Worm (Caenorhabditis elegans): ENCODE data around the gene Y75B7B.2.

The Y75B7B.2 gene

ce11 chrV:1275924-1276323, at the start of gene Y75B7B.2:
Gene Y75B7B.2, minus strand, starts transcription at chrV:1276024.
- TF ChIP-seq sem-4 (tag; optimal IDR thresholded peaks at IDR 0.05) (no peak), lin-11 (tag; optimal IDR thresholded peaks at IDR 0.05) (no peak), blmp-1 (tag; optimal IDR thresholded peaks at IDR 0.05; ENCODE audit: insufficient read depth) (no peak), nhr-11 (tag; optimal IDR thresholded peaks at IDR 0.05) (no peak), ztf-11 (tag; optimal IDR thresholded peaks at IDR 0.05) (no peak), unc-39 (tag; optimal IDR thresholded peaks at IDR 0.05) (no peak), aly-2 (tag; optimal IDR thresholded peaks at IDR 0.05) (no peak), skn-1 (tag; optimal IDR thresholded peaks at IDR 0.05) (no peak), lin-13 (GFP tag; optimal IDR thresholded peaks at IDR 0.05) (no peak), mbf-1 (tag; optimal IDR thresholded peaks at IDR 0.05) (no peak), ceh-16 (tag; optimal IDR thresholded peaks at IDR 0.05) (no peak), ZK546.5 (tag; optimal IDR thresholded peaks at IDR 0.05) (no peak), alr-1 (tag; optimal IDR thresholded peaks at IDR 0.05) (no peak), ama-1 (optimal IDR thresholded peaks at IDR 0.05) (no peak), lsy-2 (tag; optimal IDR thresholded peaks at IDR 0.05) (no peak), elt-1 (tag; optimal IDR thresholded peaks at IDR 0.05) (no peak), sma-9 (GFP tag; optimal IDR thresholded peaks at IDR 0.05) (no peak), sma-9 (tag; optimal IDR thresholded peaks at IDR 0.05) (no peak), unc-55 (GFP tag; optimal IDR thresholded peaks at IDR 0.05) (no peak), zag-1 (tag; optimal IDR thresholded peaks at IDR 0.05) (no peak), ztf-4 (tag; optimal IDR thresholded peaks at IDR 0.05) (no peak)

ce11 chrV:1321776-1322175, 46.0 kb upstream of the Y75B7B.2 start:
- TF ChIP-seq ama-1 (optimal IDR thresholded peaks at IDR 0.05) (no peak), nhr-11 (tag; optimal IDR thresholded peaks at IDR 0.05) (no peak), lin-39 (tag; optimal IDR thresholded peaks at IDR 0.05) (no peak), dmd-4 (tag; optimal IDR thresholded peaks at IDR 0.05) (no peak), egl-27 (tag; optimal IDR thresholded peaks at IDR 0.05) (no peak), mdl-1 (tag; optimal IDR thresholded peaks at IDR 0.05) (no peak), unc-39 (tag; optimal IDR thresholded peaks at IDR 0.05) (no peak), ceh-82 (tag; optimal IDR thresholded peaks at IDR 0.05) (no peak), unc-55 (GFP tag; optimal IDR thresholded peaks at IDR 0.05) (no peak), ztf-11 (tag; optimal IDR thresholded peaks at IDR 0.05) (no peak), nhr-237 (tag; optimal IDR thresholded peaks at IDR 0.05) (no peak), nhr-21 (tag; optimal IDR thresholded peaks at IDR 0.05) (no peak), elt-3 (tag; optimal IDR thresholded peaks at IDR 0.05) (no peak)

ce11 chrV:1317869-1318354, 42.1 kb upstream of the Y75B7B.2 start, which contains the start of gene F16B3.3:
Gene F16B3.3, minus strand, starts transcription at chrV:1317919.
- TF ChIP-seq gmeb-1 (tag; optimal IDR thresholded peaks at IDR 0.05) (no peak), lin-13 (GFP tag; optimal IDR thresholded peaks at IDR 0.05) (no peak), nhr-129 (tag; optimal IDR thresholded peaks at IDR 0.05) (no peak), nhr-237 (tag; optimal IDR thresholded peaks at IDR 0.05) (no peak), nhr-6 (tag; optimal IDR thresholded peaks at IDR 0.05) (no peak), nhr-23 (tag; optimal IDR thresholded peaks at IDR 0.05) (no peak), lsy-2 (tag; optimal IDR thresholded peaks at IDR 0.05) (no peak), ZK546.5 (tag; optimal IDR thresholded peaks at IDR 0.05) (no peak)

ce11 chrV:1314819-1315218, 39.0 kb upstream of the Y75B7B.2 start, which contains the start of gene F16B3.2:
Gene F16B3.2, plus strand, starts transcription at chrV:1315119.
- no peak for TF ChIP-seq elt-1 (tag; optimal IDR thresholded peaks at IDR 0.05)
- TF ChIP-seq sma-9 (GFP tag; optimal IDR thresholded peaks at IDR 0.05): no peak
- no peak for TF ChIP-seq sma-9 (tag; optimal IDR thresholded peaks at IDR 0.05)
- no peak for TF ChIP-seq nhr-237 (tag; optimal IDR thresholded peaks at IDR 0.05)
- no peak for TF ChIP-seq peb-1 (tag; optimal IDR thresholded peaks at IDR 0.05)
- no peak for TF ChIP-seq ztf-4 (tag; optimal IDR thresholded peaks at IDR 0.05)
- no peak for TF ChIP-seq mbf-1 (tag; optimal IDR thresholded peaks at IDR 0.05)
- TF ChIP-seq fos-1 (tag; optimal IDR thresholded peaks at IDR 0.05): no peak
- TF ChIP-seq nhr-21 (tag; optimal IDR thresholded peaks at IDR 0.05): no peak
- TF ChIP-seq lin-39 (tag; optimal IDR thresholded peaks at IDR 0.05): no peak
- TF ChIP-seq snpc-4 (tag; optimal IDR thresholded peaks at IDR 0.05): no peak
- no peak for TF ChIP-seq lin-13 (GFP tag; optimal IDR thresholded peaks at IDR 0.05)
- no peak for TF ChIP-seq sem-4 (tag; optimal IDR thresholded peaks at IDR 0.05)
- TF ChIP-seq nhr-6 (tag; optimal IDR thresholded peaks at IDR 0.05): no peak
- no peak for TF ChIP-seq skn-1 (tag; optimal IDR thresholded peaks at IDR 0.05)
- no peak for TF ChIP-seq alr-1 (tag; optimal IDR thresholded peaks at IDR 0.05)
- no peak for TF ChIP-seq ztf-1 (GFP tag; conservative IDR thresholded peaks at IDR 0.05)
- no peak for TF ChIP-seq R02D3.7 (tag; optimal IDR thresholded peaks at IDR 0.05)
- TF ChIP-seq egl-27 (tag; optimal IDR thresholded peaks at IDR 0.05): no peak
- no peak for TF ChIP-seq C34F6.9 (tag; optimal IDR thresholded peaks at IDR 0.05)
